Fruit fly (Drosophila melanogaster) whole organism, prepupa: Measurements from ENCODE around the gene Nf-YA.

ENCODE experiments used
- Blimp-1 ChIP-seq: fragments of 200-800 bp; sonication (Bioruptor generic); optimal IDR thresholded peaks from 3 replicates; lab custom pipeline; 2017; ENCODE audit warnings: missing biosample characterization, missing genetic modification characterization, mild to moderate bottlenecking, moderate library complexity, missing genetic modification reagents
- CG10669 ChIP-seq: fragments of 200-800 bp; sonication (Bioruptor generic); optimal IDR thresholded peaks from 3 replicates; lab custom pipeline; 2018; ENCODE audit warnings: missing biosample characterization, mild to moderate bottlenecking, missing genetic modification characterization, moderate library complexity
- CG11294 ChIP-seq: fragments of 200-800 bp; sonication (Bioruptor generic); IDR thresholded peaks from 2 replicates; pipeline ENCODE4 v1.3.6; 2022; ENCODE audit warnings: missing biosample characterization, missing genetic modification characterization
- CG15336 ChIP-seq: fragments of 200-800 bp; sonication (Bioruptor generic); IDR thresholded peaks from 2 replicates; pipeline ENCODE4 v1.3.6; 2022; ENCODE audit warnings: missing biosample characterization, missing genetic modification characterization
- CG1621 ChIP-seq: fragments of 200-800 bp; sonication (Bioruptor generic); optimal IDR thresholded peaks from 3 replicates; lab custom pipeline; 2018; ENCODE audit warnings: missing biosample characterization, mild to moderate bottlenecking, missing genetic modification characterization
- CG3032 ChIP-seq: fragments of 200-800 bp; optimal IDR thresholded peaks from 2 replicates; lab custom pipeline; 2019; ENCODE audit warnings: missing biosample characterization, mild to moderate bottlenecking, missing genetic modification characterization, moderate library complexity
- CG31627 ChIP-seq: fragments of 200-800 bp; sonication (Bioruptor generic); optimal IDR thresholded peaks from 3 replicates; lab custom pipeline; 2016; ENCODE audit warnings: missing biosample characterization, missing genetic modification characterization
- CG32006 ChIP-seq: fragments of 200-800 bp; sonication (Bioruptor generic); optimal IDR thresholded peaks from 3 replicates; lab custom pipeline; 2017; ENCODE audit warnings: missing biosample characterization, mild to moderate bottlenecking, missing genetic modification characterization
- CG34406 ChIP-seq: fragments of 200-800 bp; sonication (Bioruptor generic); optimal IDR thresholded peaks from 3 replicates; lab custom pipeline; 2016; ENCODE audit warnings: missing biosample characterization, missing genetic modification characterization
- CG4318 ChIP-seq: fragments of 200-800 bp; sonication (Bioruptor generic); optimal IDR thresholded peaks from 3 replicates; lab custom pipeline; 2017; ENCODE audit warnings: missing biosample characterization, mild to moderate bottlenecking, missing genetic modification characterization
- CG6163 ChIP-seq: fragments of 200-800 bp; sonication (Bioruptor generic); IDR thresholded peaks from 3 replicates; pipeline ENCODE4 v1.3.6; 2022; ENCODE audit warnings: missing biosample characterization, missing genetic modification characterization
- CG6276 ChIP-seq: fragments of 200-800 bp; sonication (Bioruptor generic); optimal IDR thresholded peaks from 2 replicates; lab custom pipeline; 2017; ENCODE audit warnings: missing biosample characterization, mild to moderate bottlenecking, missing genetic modification characterization
- CG6792 ChIP-seq: fragments of 200-800 bp; sonication (Bioruptor generic); optimal IDR thresholded peaks from 3 replicates; lab custom pipeline; 2016; ENCODE audit warnings: missing biosample characterization, missing genetic modification characterization
- CG6808 ChIP-seq: fragments of 200-800 bp; sonication (Bioruptor generic); optimal IDR thresholded peaks from 3 replicates; lab custom pipeline; 2017; ENCODE audit warnings: missing biosample characterization, missing genetic modification characterization, mild to moderate bottlenecking, moderate library complexity, missing genetic modification reagents
- CG7368 ChIP-seq: fragments of 200-800 bp; sonication (Bioruptor generic); optimal IDR thresholded peaks from 3 replicates; lab custom pipeline; 2016; ENCODE audit warnings: missing biosample characterization, missing genetic modification characterization
- CG8319 ChIP-seq: fragments of 200-800 bp; sonication (Bioruptor generic); optimal IDR thresholded peaks from 3 replicates; lab custom pipeline; 2016; ENCODE audit warnings: missing biosample characterization, missing genetic modification characterization
- Eip78C ChIP-seq: fragments of 200-800 bp; sonication (Bioruptor generic); peaks from one replicate; lab custom pipeline; 2016; ENCODE audit warnings: missing biosample characterization, missing genetic modification characterization
- Eip93F ChIP-seq: fragments of 200-800 bp; sonication (Bioruptor generic); optimal IDR thresholded peaks from 2 replicates; lab custom pipeline; 2016; ENCODE audit warnings: missing biosample characterization, mild to moderate bottlenecking, missing genetic modification characterization
- Ets21C ChIP-seq: fragments of 200-800 bp; sonication (Bioruptor generic); optimal IDR thresholded peaks from 3 replicates; lab custom pipeline; 2016; ENCODE audit warnings: missing biosample characterization, missing genetic modification characterization
- Ets96B ChIP-seq: fragments of 200-800 bp; optimal IDR thresholded peaks from 2 replicates; lab custom pipeline; 2019; ENCODE audit warnings: missing biosample characterization, mild to moderate bottlenecking, missing genetic modification characterization, moderate library complexity
- Hr38 ChIP-seq: sonication (Bioruptor generic); optimal IDR thresholded peaks from 2 replicates; lab custom pipeline; 2016; ENCODE audit warnings: missing biosample characterization, missing genetic modification characterization
- Hr39 ChIP-seq: fragments of 200-800 bp; sonication (Bioruptor generic); optimal IDR thresholded peaks from 2 replicates; lab custom pipeline; 2016; ENCODE audit warnings: missing biosample characterization, missing genetic modification characterization
- Lpt ChIP-seq: fragments of 200-800 bp; sonication (Bioruptor generic); optimal IDR thresholded peaks from 3 replicates; lab custom pipeline; 2016; ENCODE audit warnings: missing biosample characterization, missing genetic modification characterization
- Met ChIP-seq: fragments of 200-800 bp; sonication (Bioruptor generic); optimal IDR thresholded peaks from 3 replicates; lab custom pipeline; 2016; ENCODE audit warnings: missing biosample characterization, missing genetic modification characterization
- Sox14 ChIP-seq: fragments of 200-800 bp; sonication (Bioruptor generic); optimal IDR thresholded peaks from 3 replicates; lab custom pipeline; 2016; ENCODE audit warnings: missing biosample characterization, missing genetic modification characterization
- Sox15 ChIP-seq: fragments of 200-800 bp; sonication (Bioruptor generic); optimal IDR thresholded peaks from 3 replicates; lab custom pipeline; 2016; ENCODE audit warnings: missing biosample characterization, missing genetic modification characterization
- achi ChIP-seq: fragments of 200-800 bp; sonication (Bioruptor generic); optimal IDR thresholded peaks from 3 replicates; lab custom pipeline; 2016; ENCODE audit warnings: missing biosample characterization, missing genetic modification characterization
- cyc ChIP-seq: fragments of 200-800 bp; sonication (Bioruptor generic); optimal IDR thresholded peaks from 3 replicates; lab custom pipeline; 2016; ENCODE audit warnings: missing biosample characterization, missing genetic modification characterization
- dac ChIP-seq: fragments of 200-800 bp; sonication (Bioruptor generic); optimal IDR thresholded peaks from 2 replicates; lab custom pipeline; 2017; ENCODE audit warnings: missing biosample characterization, mild to moderate bottlenecking, missing genetic modification characterization
- eg ChIP-seq: fragments of 200-800 bp; sonication (Bioruptor generic); IDR thresholded peaks from 3 replicates; pipeline ENCODE4 v1.3.6; 2022; ENCODE audit warnings: missing biosample characterization, missing genetic modification characterization
- esn ChIP-seq: fragments of 200-800 bp; sonication (Bioruptor generic); optimal IDR thresholded peaks from 2 replicates; lab custom pipeline; 2016; ENCODE audit warnings: missing biosample characterization, mild to moderate bottlenecking, missing genetic modification characterization, moderate library complexity
- fkh ChIP-seq: fragments of 200-800 bp; sonication (Bioruptor generic); optimal IDR thresholded peaks from 3 replicates; lab custom pipeline; 2017; ENCODE audit warnings: missing biosample characterization, mild to moderate bottlenecking, missing genetic modification characterization, moderate library complexity
- net ChIP-seq: fragments of 200-800 bp; sonication (Bioruptor generic); optimal IDR thresholded peaks from 3 replicates; lab custom pipeline; 2016; ENCODE audit warnings: missing biosample characterization, missing genetic modification characterization
- pdm3 ChIP-seq: fragments of 200-800 bp; sonication (Bioruptor generic); optimal IDR thresholded peaks from 3 replicates; lab custom pipeline; 2016; ENCODE audit warnings: missing biosample characterization, missing genetic modification characterization
- spab ChIP-seq: fragments of 200-800 bp; sonication (Bioruptor generic); optimal IDR thresholded peaks from 2 replicates; lab custom pipeline; 2017; ENCODE audit warnings: missing biosample characterization, mild to moderate bottlenecking, missing genetic modification characterization, missing genetic modification reagents
- ss ChIP-seq, 2 experiments: fragments of 200-800 bp; sonication (Bioruptor generic); optimal IDR thresholded peaks; 2 replicates in 1 of 2; 3 replicates in 1 of 2; lab custom pipeline; 2017 to 2018; ENCODE audit warnings: mild to moderate bottlenecking in 2 of 2, missing biosample characterization in 2 of 2, missing genetic modification characterization in 2 of 2, moderate library complexity in 1 of 2
- topi ChIP-seq: fragments of 200-800 bp; sonication (Bioruptor generic); optimal IDR thresholded peaks from 3 replicates; lab custom pipeline; 2016; ENCODE audit warnings: missing biosample characterization, missing genetic modification characterization
- vri ChIP-seq: fragments of 200-800 bp; sonication (Bioruptor generic); optimal IDR thresholded peaks from 3 replicates; lab custom pipeline; 2016; ENCODE audit warnings: missing biosample characterization, mild to moderate bottlenecking, missing genetic modification characterization

Nf-YA gene

dm6 chr3L:9457619-9458092, 15.6 kb upstream of the Nf-YA start, which contains the start of gene CG3437 (continued):
- TF ChIP-seq CG34406 (GFP tag; lab: Kevin White, UChicago) (peak; percentile 99), CG32006 (peak; percentile 100), CG4318 (GFP tag; lab: Kevin White, UChicago) (peak; percentile 99), Ets96B (tag; lab: Kevin White, UChicago) (peak; percentile 98), spab (peak; percentile 99), net (GFP tag; lab: Kevin White, UChicago) (peak; percentile 100), Hr39 (GFP tag; lab: Kevin White, UChicago) (peak; percentile 99), CG7368 (peak; percentile 98), Blimp-1 (GFP tag; lab: Kevin White, UChicago) (peak; percentile 97), Eip78C (GFP tag; lab: Kevin White, UChicago) (peak; percentile 100), topi (peak; percentile 99), CG1621 (tag; lab: Kevin White, UChicago) (peak; percentile 99), CG11294 (peak; percentile 99), eg (GFP tag; lab: Robert Waterston, UW) (peak; percentile 100), achi (GFP tag; lab: Kevin White, UChicago) (peak; percentile 99), dac (peak; percentile 99), CG8319 (peak; percentile 98), CG3032 (tag; lab: Kevin White, UChicago) (peak; percentile 98), fkh (GFP tag; lab: Kevin White, UChicago) (peak; percentile 92), CG10669 (peak; percentile 99)

dm6 chr3L:9456389-9456788, 14.3 kb upstream of the Nf-YA start:
- peak; percentile 20 for TF ChIP-seq Eip78C (GFP tag; lab: Kevin White, UChicago)
- peak; percentile 18 for TF ChIP-seq CG6792 (GFP tag; lab: Kevin White, UChicago)
- TF ChIP-seq Hr38, result no peak
- no peak for TF ChIP-seq vri
- peak; percentile 1 for TF ChIP-seq Met (GFP tag; lab: Kevin White, UChicago)

- TF ChIP-seq Hr39 (GFP tag; lab: Kevin White, UChicago) (peak; percentile 2), Eip93F (no peak), CG15336 (no peak), pdm3 (GFP tag; lab: Kevin White, UChicago) (no peak), esn (GFP tag; lab: Kevin White, UChicago) (peak; percentile 27), Sox14 (GFP tag; lab: Kevin White, UChicago) (peak; percentile 72), CG31627 (GFP tag; lab: Kevin White, UChicago) (no peak), ss (GFP tag; optimal IDR thresholded peaks at IDR 0.05; lab: Kevin White, UChicago) (peak in 1 of 2 experiments; percentile 27), Blimp-1 (GFP tag; lab: Kevin White, UChicago) (peak; percentile 10), cyc (GFP tag; lab: Kevin White, UChicago) (no peak), fkh (GFP tag; lab: Kevin White, UChicago) (peak; percentile 24), Ets21C (GFP tag; lab: Kevin White, UChicago) (peak; percentile 8), CG6808 (peak; percentile 18), CG32006 (no peak), Eip78C (GFP tag; lab: Kevin White, UChicago) (peak; percentile 71)
- TF ChIP-seq, all 60 proteins: peak for 9
Measured at dm6 chr3L:9455819-9456388, 13.8 kb upstream of the Nf-YA start, which contains the start of the genes phol and CG3552. Gene phol, minus strand, starts transcription at chr3L:9456281. Gene CG3552, plus strand, starts transcription at chr3L:9456318.

- TF ChIP-seq CG6276 (no peak), Lpt (GFP tag; lab: Kevin White, UChicago) (no peak), pdm3 (GFP tag; lab: Kevin White, UChicago) (no peak), esn (GFP tag; lab: Kevin White, UChicago) (no peak), CG6163 (GFP tag; lab: Robert Waterston, UW) (no peak), Sox15 (GFP tag; lab: Kevin White, UChicago) (no peak), achi (GFP tag; lab: Kevin White, UChicago) (no peak)
- TF ChIP-seq, all 60 proteins: peak for 0
Measured at dm6 chr3L:9452422-9452821, 10.4 kb upstream of the Nf-YA start.
